Worm (Caenorhabditis elegans) whole organism, L4/young adult: ENCODE results near the gene wsp-1.

Source experiments
- W03F9.2 ChIP-seq: fragments of 150-350 bp; optimal IDR thresholded peaks from 2 replicates; lab custom pipeline; 2014; ENCODE audit warnings: missing biosample characterization, missing genetic modification characterization
- dao-5 ChIP-seq: sonication (generic microtip); optimal IDR thresholded peaks from 2 replicates; lab custom pipeline; 2016; ENCODE audit warnings: missing genotype, missing genetic modification characterization, moderate library complexity, missing compliant biosample characterization
- him-1 ChIP-seq: sonication (generic microtip); optimal IDR thresholded peaks from 2 replicates; lab custom pipeline; 2016; ENCODE audit warnings: missing genotype, missing genetic modification reagents, missing genetic modification characterization, missing compliant biosample characterization

ce11 chrIV:8151721-8152120, 47.0 kb downstream of the wsp-1 start:
- TF ChIP-seq him-1 (no peak), W03F9.2 (no peak), dao-5 (no peak)
